Fruit fly (Drosophila melanogaster): ENCODE measurements around the gene CG1738.
A peak's percentile ranks its signal among the peaks of the same experiment; 100 is the strongest.

CG1738 gene

dm6 chrX:11390625-11391363 is 41.9 kb downstream of the CG1738 start:
- TF ChIP-seq Crg-1 (GFP tag; optimal IDR thresholded peaks at IDR 0.05) (no peak), ovo (GFP tag; optimal IDR thresholded peaks at IDR 0.05) (no peak), cic (GFP tag; optimal IDR thresholded peaks at IDR 0.05) (no peak), cnc (optimal IDR thresholded peaks at IDR 0.05) (no peak), CG11617 (GFP tag; optimal IDR thresholded peaks at IDR 0.05) (peak; percentile 17), bab1 (GFP tag; optimal IDR thresholded peaks at IDR 0.05) (peak; percentile 13), tj (GFP tag; optimal IDR thresholded peaks at IDR 0.05) (peak; percentile 26), pad (GFP tag; optimal IDR thresholded peaks at IDR 0.05) (no peak), CG7045 (GFP tag; optimal IDR thresholded peaks at IDR 0.05) (peak; percentile 40), CG5204 (GFP tag; optimal IDR thresholded peaks at IDR 0.05) (peak; percentile 24), Hr96 (GFP tag; optimal IDR thresholded peaks at IDR 0.05) (no peak), CG33017 (tag; optimal IDR thresholded peaks at IDR 0.05) (no peak), Clk (GFP tag; optimal IDR thresholded peaks at IDR 0.05) (no peak), toe (GFP tag; optimal IDR thresholded peaks at IDR 0.05) (no peak), CG12768 (GFP tag; optimal IDR thresholded peaks at IDR 0.05) (peak; percentile 34), kay (GFP tag; ENCODE audit: borderline replicate concordance) (peak; percentile 89), CG7101 (tag; optimal IDR thresholded peaks at IDR 0.05) (no peak), Mnt (GFP tag; optimal IDR thresholded peaks at IDR 0.05) (no peak), CG1620 (GFP tag; optimal IDR thresholded peaks at IDR 0.05) (no peak), CG14711 (tag; optimal IDR thresholded peaks at IDR 0.05) (peak; percentile 16)

- TF ChIP-seq cic (GFP tag; optimal IDR thresholded peaks at IDR 0.05), result no peak
- TF ChIP-seq CG7101 (tag; optimal IDR thresholded peaks at IDR 0.05), result no peak
- TF ChIP-seq toe (GFP tag; optimal IDR thresholded peaks at IDR 0.05), result no peak
- peak; percentile 29 for TF ChIP-seq pad (GFP tag; optimal IDR thresholded peaks at IDR 0.05)
- TF ChIP-seq CG12768 (GFP tag; optimal IDR thresholded peaks at IDR 0.05), result no peak
- no peak for TF ChIP-seq kay (GFP tag; ENCODE audit: borderline replicate concordance)
- TF ChIP-seq bab1 (GFP tag; optimal IDR thresholded peaks at IDR 0.05), result no peak
- TF ChIP-seq CG11617 (GFP tag; optimal IDR thresholded peaks at IDR 0.05), result no peak
Measured at dm6 chrX:11391364-11391915, 42.6 kb downstream of the CG1738 start.

dm6 chrX:11393003-11393620 is 44.3 kb downstream of the CG1738 start:
- TF ChIP-seq cic (GFP tag; optimal IDR thresholded peaks at IDR 0.05) (no peak), Crg-1 (GFP tag; optimal IDR thresholded peaks at IDR 0.05) (no peak), Clk (GFP tag; optimal IDR thresholded peaks at IDR 0.05) (no peak), CG33017 (tag; optimal IDR thresholded peaks at IDR 0.05) (no peak), pad (GFP tag; optimal IDR thresholded peaks at IDR 0.05) (no peak), Mnt (GFP tag; optimal IDR thresholded peaks at IDR 0.05) (no peak)
